Worm (Caenorhabditis elegans): ENCODE measurements around the gene F07A11.1.

Gene F07A11.1

ce11 chrII:11572944-11573343, 19.0 kb downstream of the F07A11.1 start, which contains the start of gene F54D5.2:
F54D5.2 (plus strand) TSS chrII:11573180.
- TF ChIP-seq lsy-2 (tag; optimal IDR thresholded peaks at IDR 0.05), result no peak
- no peak for TF ChIP-seq crh-2 (tag; optimal IDR thresholded peaks at IDR 0.05)
- no peak for TF ChIP-seq sem-4 (tag; optimal IDR thresholded peaks at IDR 0.05)
- no peak for TF ChIP-seq ceh-82 (tag; optimal IDR thresholded peaks at IDR 0.05)

DNA sequence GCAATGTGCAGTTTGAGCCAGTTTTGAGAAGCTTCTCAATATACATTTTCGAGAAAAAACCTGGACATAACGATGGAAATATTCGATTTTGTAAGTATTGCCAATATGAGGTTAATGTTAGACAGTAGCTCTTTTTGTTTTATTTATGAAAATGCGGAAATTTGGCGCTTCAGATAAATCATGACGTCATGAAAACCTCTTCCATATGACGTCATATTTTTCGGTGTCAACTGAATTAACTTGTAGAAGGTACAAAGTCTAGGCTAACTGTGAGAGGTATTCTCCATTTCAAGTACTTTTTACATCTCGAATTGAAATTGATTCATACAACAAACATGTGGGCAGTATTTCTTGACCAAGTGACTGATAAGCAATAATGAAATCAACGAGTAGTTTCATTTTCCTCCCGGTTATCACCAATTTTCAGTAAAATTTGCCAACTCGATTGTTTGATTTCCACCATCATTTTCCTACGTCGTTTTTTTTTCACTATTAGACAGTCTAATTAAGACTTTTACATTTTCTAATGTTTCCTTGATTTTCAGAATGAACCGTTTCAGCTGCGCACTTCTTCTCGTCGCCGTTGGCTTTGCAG, 20.6 kb downstream of the F07A11.1 start, which contains the start of gene F54D5.3:
F54D5.3 (plus strand) TSS at position 546 of the 595 bp plus-strand sequence.
- TF ChIP-seq aly-2 (tag; optimal IDR thresholded peaks at IDR 0.05) (no peak), fos-1 (tag; optimal IDR thresholded peaks at IDR 0.05) (peak; percentile 87)

DNA sequence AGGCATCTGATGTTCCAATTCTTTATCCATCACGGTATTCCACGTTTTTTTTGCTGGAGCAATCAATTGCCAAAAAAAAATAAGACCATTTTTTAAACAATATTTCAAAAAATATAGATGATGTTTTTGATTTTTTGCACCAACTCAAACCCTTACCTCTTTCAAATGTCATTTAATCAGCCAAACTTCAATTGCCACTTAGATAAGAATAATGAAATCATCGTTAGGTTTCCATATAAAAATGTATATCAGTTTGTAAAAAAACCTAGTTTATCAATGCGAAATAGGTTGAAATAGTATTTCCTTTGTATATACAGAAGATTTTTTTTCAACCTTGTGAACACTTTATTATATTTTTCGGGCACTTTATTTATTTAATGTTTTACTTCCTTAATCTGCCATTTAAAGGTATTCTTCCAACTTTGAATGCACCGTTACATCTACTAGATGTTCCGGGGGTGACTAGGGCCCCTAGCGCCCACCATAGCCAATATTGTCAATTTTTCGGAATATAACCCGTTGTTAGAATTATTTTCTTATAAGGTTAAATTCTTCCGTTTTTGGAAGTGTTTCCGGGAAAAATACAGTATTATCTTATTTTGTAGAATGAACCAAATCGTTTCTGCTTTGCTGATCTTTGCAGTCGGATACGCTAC, 22.6 kb downstream of the F07A11.1 start, which contains the start of the genes F54D5.23 and F54D5.4:
F54D5.23 (minus strand) TSS at position 75 of the 656 bp plus-strand sequence.
F54D5.4 (plus strand) TSS at position 606 of the 656 bp plus-strand sequence.
- TF ChIP-seq fos-1 (tag; optimal IDR thresholded peaks at IDR 0.05), result peak; percentile 82
- TF ChIP-seq ztf-4 (tag; optimal IDR thresholded peaks at IDR 0.05), result no peak

ce11 chrII:11568670-11569069, 23.3 kb downstream of the F07A11.1 start:
- TF ChIP-seq nhr-12 (tag; optimal IDR thresholded peaks at IDR 0.05) (no peak), alr-1 (tag; optimal IDR thresholded peaks at IDR 0.05) (no peak), lin-11 (tag; optimal IDR thresholded peaks at IDR 0.05) (no peak), mbf-1 (tag; optimal IDR thresholded peaks at IDR 0.05) (no peak), ceh-16 (tag; optimal IDR thresholded peaks at IDR 0.05) (no peak), nhr-77 (tag; optimal IDR thresholded peaks at IDR 0.05) (no peak)

DNA sequence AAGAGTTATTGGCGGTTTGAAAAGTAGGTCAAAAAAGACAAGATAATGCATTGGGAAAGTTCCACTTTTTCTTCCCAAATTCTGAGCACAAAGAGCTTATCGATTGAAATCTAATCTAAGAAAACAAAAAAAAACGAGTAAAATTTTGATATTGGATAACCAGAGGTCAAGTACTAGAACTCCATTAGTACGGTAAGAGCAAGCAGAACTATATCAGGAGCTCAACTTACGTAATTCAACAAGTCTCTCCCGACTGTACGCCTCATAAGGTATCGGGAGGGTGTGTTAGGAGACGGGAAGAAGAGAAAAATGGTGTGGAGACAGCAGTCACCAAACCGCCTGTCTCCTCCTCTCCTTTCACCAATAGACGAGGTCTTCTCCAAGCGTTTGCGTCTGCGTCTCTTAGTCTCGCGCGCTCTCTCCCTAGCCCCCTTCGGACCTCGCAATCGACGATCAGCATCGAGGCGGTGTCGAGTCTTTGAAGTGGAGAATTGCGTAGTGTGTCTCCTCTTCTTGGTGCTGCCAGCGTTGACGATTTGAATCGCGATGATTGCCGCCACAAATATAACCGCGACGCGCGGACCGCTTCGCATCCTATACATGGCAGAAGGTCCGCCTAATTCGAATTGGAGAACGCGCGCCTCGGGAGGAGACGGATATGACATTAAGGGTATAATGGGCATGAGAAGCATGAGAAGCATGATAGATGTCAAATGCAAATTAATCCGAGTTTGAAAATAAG, 24.8 kb downstream of the F07A11.1 start, which contains the start of gene F54D5.5:
F54D5.5 (minus strand) TSS at position 51 of the 742 bp plus-strand sequence.
- TF ChIP-seq crh-2 (tag; optimal IDR thresholded peaks at IDR 0.05), result no peak
- no peak for TF ChIP-seq sem-4 (tag; optimal IDR thresholded peaks at IDR 0.05)
- TF ChIP-seq sma-3 (GFP tag; optimal IDR thresholded peaks at IDR 0.05), result no peak
- no peak for TF ChIP-seq ama-1 (optimal IDR thresholded peaks at IDR 0.05)
- no peak for TF ChIP-seq ztf-4 (tag; optimal IDR thresholded peaks at IDR 0.05)
- TF ChIP-seq ztf-11 (tag; optimal IDR thresholded peaks at IDR 0.05), result no peak
- TF ChIP-seq unc-39 (tag; optimal IDR thresholded peaks at IDR 0.05), result no peak
- no peak for TF ChIP-seq R02D3.7 (tag; optimal IDR thresholded peaks at IDR 0.05)
- TF ChIP-seq nhr-11 (tag; optimal IDR thresholded peaks at IDR 0.05), result no peak
- TF ChIP-seq lsy-2 (tag; optimal IDR thresholded peaks at IDR 0.05), result no peak
- TF ChIP-seq skn-1 (tag; optimal IDR thresholded peaks at IDR 0.05), result no peak
- TF ChIP-seq elt-1 (tag; optimal IDR thresholded peaks at IDR 0.05), result no peak
- TF ChIP-seq mdl-1 (tag; optimal IDR thresholded peaks at IDR 0.05), result no peak
- no peak for TF ChIP-seq peb-1 (tag; optimal IDR thresholded peaks at IDR 0.05)
- TF ChIP-seq elt-3 (tag; optimal IDR thresholded peaks at IDR 0.05), result no peak
- no peak for TF ChIP-seq gmeb-1 (tag; optimal IDR thresholded peaks at IDR 0.05)
- peak; percentile 7 for TF ChIP-seq C34F6.9 (tag; optimal IDR thresholded peaks at IDR 0.05)
- TF ChIP-seq ztf-1 (GFP tag; conservative IDR thresholded peaks at IDR 0.05), result no peak
- TF ChIP-seq zag-1 (tag; optimal IDR thresholded peaks at IDR 0.05), result no peak
- no peak for TF ChIP-seq nhr-25 (tag; optimal IDR thresholded peaks at IDR 0.05)
- TF ChIP-seq sma-9 (GFP tag; optimal IDR thresholded peaks at IDR 0.05), result no peak
- no peak for TF ChIP-seq sma-9 (tag; optimal IDR thresholded peaks at IDR 0.05)
- no peak for TF ChIP-seq nhr-23 (tag; optimal IDR thresholded peaks at IDR 0.05)
- TF ChIP-seq ZK546.5 (tag; optimal IDR thresholded peaks at IDR 0.05), result no peak
- TF ChIP-seq lin-39 (tag; optimal IDR thresholded peaks at IDR 0.05), result peak; percentile 77
- no peak for TF ChIP-seq snpc-4 (tag; optimal IDR thresholded peaks at IDR 0.05)
- no peak for TF ChIP-seq aly-2 (tag; optimal IDR thresholded peaks at IDR 0.05)
- no peak for TF ChIP-seq nhr-237 (tag; optimal IDR thresholded peaks at IDR 0.05)
- TF ChIP-seq ceh-82 (tag; optimal IDR thresholded peaks at IDR 0.05), result no peak
- TF ChIP-seq mbf-1 (tag; optimal IDR thresholded peaks at IDR 0.05), result no peak
- TF ChIP-seq nhr-77 (tag; optimal IDR thresholded peaks at IDR 0.05), result no peak
- no peak for TF ChIP-seq nhr-21 (tag; optimal IDR thresholded peaks at IDR 0.05)
- no peak for TF ChIP-seq fos-1 (tag; optimal IDR thresholded peaks at IDR 0.05)
- TF ChIP-seq nhr-12 (tag; optimal IDR thresholded peaks at IDR 0.05), result no peak
- peak; percentile 2 for TF ChIP-seq mab-5 (tag; optimal IDR thresholded peaks at IDR 0.05)
- TF ChIP-seq alr-1 (tag; optimal IDR thresholded peaks at IDR 0.05), result no peak
- no peak for TF ChIP-seq blmp-1 (tag; optimal IDR thresholded peaks at IDR 0.05; ENCODE audit: insufficient read depth)
- peak; percentile 5 for TF ChIP-seq F13H6.1 (tag; optimal IDR thresholded peaks at IDR 0.05)
- no peak for TF ChIP-seq nhr-6 (tag; optimal IDR thresholded peaks at IDR 0.05)
- no peak for TF ChIP-seq nhr-10 (tag; optimal IDR thresholded peaks at IDR 0.05)

All from whole organism, L2 larva.